Worm (Caenorhabditis elegans) whole organism, early embryonic: ENCODE results near the gene mog-2.

Source experiments
- F13C5.2 ChIP-seq: sonication (generic microtip); optimal IDR thresholded peaks from 2 replicates; lab custom pipeline; 2017; ENCODE audit warnings: mild to moderate bottlenecking, missing genetic modification characterization, inconsistent platforms, missing compliant biosample characterization
- aly-1 ChIP-seq: sonication (generic microtip); optimal IDR thresholded peaks from 2 replicates; lab custom pipeline; 2016; ENCODE audit warnings: missing genetic modification characterization, missing compliant biosample characterization
- ama-1 ChIP-seq: fragments of 150-350 bp; optimal IDR thresholded peaks from 2 replicates; lab custom pipeline; 2014
- ets-7 ChIP-seq: sonication (generic microtip); optimal IDR thresholded peaks from 2 replicates; lab custom pipeline; 2016; ENCODE audit warnings: missing genotype, missing genetic modification characterization, missing compliant biosample characterization
- flt-1 ChIP-seq: fragments of 200-800 bp; sonication (Bioruptor generic); IDR thresholded peaks from 2 replicates; pipeline ENCODE4 v1.3.6; 2022; ENCODE audit warnings: missing genetic modification characterization, missing compliant biosample characterization
- hmbx-1 ChIP-seq: sonication (generic microtip); optimal IDR thresholded peaks from 2 replicates; lab custom pipeline; 2016; ENCODE audit warnings: mild to moderate bottlenecking, missing genetic modification characterization, missing compliant biosample characterization
- pes-1 ChIP-seq: fragments of 200-800 bp; sonication (Bioruptor generic); IDR thresholded peaks from 2 replicates; pipeline ENCODE4 v1.3.6; 2022; ENCODE audit warnings: missing genetic modification reagents, missing genetic modification characterization, missing compliant biosample characterization
- tbx-37 ChIP-seq: fragments of 200-800 bp; sonication (Bioruptor generic); conservative IDR thresholded peaks from 2 replicates; pipeline ENCODE4 v1.3.6; 2022; ENCODE audit warnings: missing genetic modification reagents, missing genetic modification characterization, missing compliant biosample characterization
- tra-4 ChIP-seq: sonication (generic microtip); optimal IDR thresholded peaks from 2 replicates; lab custom pipeline; 2017; ENCODE audit warnings: missing genetic modification characterization, missing compliant biosample characterization

ce11 chrII:4288572-4288971 lies 35.6 kb upstream of the mog-2 start:
- TF ChIP-seq tbx-37 (GFP tag; lab: Robert Waterston, UW): no peak
- TF ChIP-seq ets-7: no peak
- TF ChIP-seq flt-1 (GFP tag; lab: Robert Waterston, UW): no peak
- TF ChIP-seq F13C5.2 (tag; lab: Kevin White, UChicago): no peak
- TF ChIP-seq aly-1 (tag; lab: Kevin White, UChicago): no peak
- no peak for TF ChIP-seq pes-1
- TF ChIP-seq tra-4: no peak
- no peak for TF ChIP-seq hmbx-1 (tag; lab: Kevin White, UChicago)
- no peak for TF ChIP-seq ama-1
